Fruit fly (Drosophila melanogaster) whole organism, prepupa: ENCODE results near the gene pyd.

ENCODE experiments used
- Blimp-1 ChIP-seq: fragments of 200-800 bp; sonication (Bioruptor generic); optimal IDR thresholded peaks from 3 replicates; lab custom pipeline; 2017; ENCODE audit warnings: missing biosample characterization, missing genetic modification characterization, mild to moderate bottlenecking, moderate library complexity, missing genetic modification reagents
- CG10631 ChIP-seq: fragments of 200-800 bp; sonication (Bioruptor generic); optimal IDR thresholded peaks from 2 replicates; lab custom pipeline; 2016; ENCODE audit warnings: missing biosample characterization, missing genetic modification characterization
- CG10669 ChIP-seq: fragments of 200-800 bp; sonication (Bioruptor generic); optimal IDR thresholded peaks from 3 replicates; lab custom pipeline; 2018; ENCODE audit warnings: missing biosample characterization, mild to moderate bottlenecking, missing genetic modification characterization, moderate library complexity
- CG11294 ChIP-seq: fragments of 200-800 bp; sonication (Bioruptor generic); IDR thresholded peaks from 2 replicates; pipeline ENCODE4 v1.3.6; 2022; ENCODE audit warnings: missing biosample characterization, missing genetic modification characterization
- CG1621 ChIP-seq: fragments of 200-800 bp; sonication (Bioruptor generic); optimal IDR thresholded peaks from 3 replicates; lab custom pipeline; 2018; ENCODE audit warnings: missing biosample characterization, mild to moderate bottlenecking, missing genetic modification characterization
- CG3032 ChIP-seq: fragments of 200-800 bp; optimal IDR thresholded peaks from 2 replicates; lab custom pipeline; 2019; ENCODE audit warnings: missing biosample characterization, mild to moderate bottlenecking, missing genetic modification characterization, moderate library complexity
- CG34406 ChIP-seq: fragments of 200-800 bp; sonication (Bioruptor generic); optimal IDR thresholded peaks from 3 replicates; lab custom pipeline; 2016; ENCODE audit warnings: missing biosample characterization, missing genetic modification characterization
- CG3919 ChIP-seq: fragments of 200-800 bp; sonication (Bioruptor generic); optimal IDR thresholded peaks from 3 replicates; lab custom pipeline; 2016; ENCODE audit warnings: missing biosample characterization, missing genetic modification characterization
- CG6163 ChIP-seq: fragments of 200-800 bp; sonication (Bioruptor generic); IDR thresholded peaks from 3 replicates; pipeline ENCODE4 v1.3.6; 2022; ENCODE audit warnings: missing biosample characterization, missing genetic modification characterization
- CG6276 ChIP-seq: fragments of 200-800 bp; sonication (Bioruptor generic); optimal IDR thresholded peaks from 2 replicates; lab custom pipeline; 2017; ENCODE audit warnings: missing biosample characterization, mild to moderate bottlenecking, missing genetic modification characterization
- CG6792 ChIP-seq: fragments of 200-800 bp; sonication (Bioruptor generic); optimal IDR thresholded peaks from 3 replicates; lab custom pipeline; 2016; ENCODE audit warnings: missing biosample characterization, missing genetic modification characterization
- CG6808 ChIP-seq: fragments of 200-800 bp; sonication (Bioruptor generic); optimal IDR thresholded peaks from 3 replicates; lab custom pipeline; 2017; ENCODE audit warnings: missing biosample characterization, missing genetic modification characterization, mild to moderate bottlenecking, moderate library complexity, missing genetic modification reagents
- CG6854 ChIP-seq: fragments of 200-800 bp; sonication (Bioruptor generic); optimal IDR thresholded peaks from 2 replicates; lab custom pipeline; 2017; ENCODE audit warnings: missing biosample characterization, mild to moderate bottlenecking, missing genetic modification characterization
- CG7368 ChIP-seq: fragments of 200-800 bp; sonication (Bioruptor generic); optimal IDR thresholded peaks from 3 replicates; lab custom pipeline; 2016; ENCODE audit warnings: missing biosample characterization, missing genetic modification characterization
- CG8119 ChIP-seq: fragments of 200-800 bp; sonication (Bioruptor generic); IDR thresholded peaks from 3 replicates; pipeline ENCODE4 v1.3.6; 2022; ENCODE audit warnings: missing biosample characterization, missing genetic modification characterization
- CG8632 ChIP-seq: fragments of 200-800 bp; sonication (Bioruptor generic); optimal IDR thresholded peaks from 3 replicates; lab custom pipeline; 2016; ENCODE audit warnings: missing biosample characterization, missing genetic modification characterization
- CG9139 ChIP-seq: fragments of 200-800 bp; sonication (Bioruptor generic); optimal IDR thresholded peaks from 3 replicates; lab custom pipeline; 2017; ENCODE audit warnings: missing biosample characterization, mild to moderate bottlenecking, missing genetic modification characterization
- Eip75B ChIP-seq: fragments of 200-800 bp; sonication (Bioruptor generic); optimal IDR thresholded peaks from 3 replicates; lab custom pipeline; 2016; ENCODE audit warnings: missing biosample characterization, missing genetic modification characterization
- Eip78C ChIP-seq: fragments of 200-800 bp; sonication (Bioruptor generic); peaks from one replicate; lab custom pipeline; 2016; ENCODE audit warnings: missing biosample characterization, missing genetic modification characterization
- Eip93F ChIP-seq: fragments of 200-800 bp; sonication (Bioruptor generic); optimal IDR thresholded peaks from 2 replicates; lab custom pipeline; 2016; ENCODE audit warnings: missing biosample characterization, mild to moderate bottlenecking, missing genetic modification characterization
- Ets96B ChIP-seq: fragments of 200-800 bp; optimal IDR thresholded peaks from 2 replicates; lab custom pipeline; 2019; ENCODE audit warnings: missing biosample characterization, mild to moderate bottlenecking, missing genetic modification characterization, moderate library complexity
- Gug ChIP-seq: fragments of 200-800 bp; sonication (Bioruptor generic); IDR thresholded peaks from 2 replicates; pipeline ENCODE4 v1.3.6; 2022; ENCODE audit warnings: missing biosample characterization, missing genetic modification characterization
- Hr38 ChIP-seq: sonication (Bioruptor generic); optimal IDR thresholded peaks from 2 replicates; lab custom pipeline; 2016; ENCODE audit warnings: missing biosample characterization, missing genetic modification characterization
- Hr39 ChIP-seq: fragments of 200-800 bp; sonication (Bioruptor generic); optimal IDR thresholded peaks from 2 replicates; lab custom pipeline; 2016; ENCODE audit warnings: missing biosample characterization, missing genetic modification characterization
- Lpt ChIP-seq: fragments of 200-800 bp; sonication (Bioruptor generic); optimal IDR thresholded peaks from 3 replicates; lab custom pipeline; 2016; ENCODE audit warnings: missing biosample characterization, missing genetic modification characterization
- Met ChIP-seq: fragments of 200-800 bp; sonication (Bioruptor generic); optimal IDR thresholded peaks from 3 replicates; lab custom pipeline; 2016; ENCODE audit warnings: missing biosample characterization, missing genetic modification characterization
- Smox ChIP-seq: fragments of 200-800 bp; sonication (Bioruptor generic); optimal IDR thresholded peaks from 3 replicates; lab custom pipeline; 2016; ENCODE audit warnings: missing biosample characterization, missing genetic modification characterization
- Sox102F ChIP-seq: fragments of 200-800 bp; sonication (Bioruptor generic); optimal IDR thresholded peaks from 2 replicates; lab custom pipeline; 2016; ENCODE audit warnings: missing biosample characterization, mild to moderate bottlenecking, missing genetic modification characterization
- Sox14 ChIP-seq: fragments of 200-800 bp; sonication (Bioruptor generic); optimal IDR thresholded peaks from 3 replicates; lab custom pipeline; 2016; ENCODE audit warnings: missing biosample characterization, missing genetic modification characterization
- achi ChIP-seq: fragments of 200-800 bp; sonication (Bioruptor generic); optimal IDR thresholded peaks from 3 replicates; lab custom pipeline; 2016; ENCODE audit warnings: missing biosample characterization, missing genetic modification characterization
- cyc ChIP-seq: fragments of 200-800 bp; sonication (Bioruptor generic); optimal IDR thresholded peaks from 3 replicates; lab custom pipeline; 2016; ENCODE audit warnings: missing biosample characterization, missing genetic modification characterization
- dsx ChIP-seq: fragments of 200-800 bp; optimal IDR thresholded peaks from 3 replicates; lab custom pipeline; 2019; ENCODE audit warnings: missing biosample characterization, mild to moderate bottlenecking, missing genetic modification characterization, moderate library complexity; ENCODE audit not compliant: poor library complexity, severe bottlenecking
- eg ChIP-seq: fragments of 200-800 bp; sonication (Bioruptor generic); IDR thresholded peaks from 3 replicates; pipeline ENCODE4 v1.3.6; 2022; ENCODE audit warnings: missing biosample characterization, missing genetic modification characterization
- esn ChIP-seq: fragments of 200-800 bp; sonication (Bioruptor generic); optimal IDR thresholded peaks from 2 replicates; lab custom pipeline; 2016; ENCODE audit warnings: missing biosample characterization, mild to moderate bottlenecking, missing genetic modification characterization, moderate library complexity
- fd85E ChIP-seq: fragments of 200-800 bp; sonication (Bioruptor generic); optimal IDR thresholded peaks from 3 replicates; lab custom pipeline; 2016; ENCODE audit warnings: missing biosample characterization, missing genetic modification characterization
- fkh ChIP-seq: fragments of 200-800 bp; sonication (Bioruptor generic); optimal IDR thresholded peaks from 3 replicates; lab custom pipeline; 2017; ENCODE audit warnings: missing biosample characterization, mild to moderate bottlenecking, missing genetic modification characterization, moderate library complexity
- lz ChIP-seq: fragments of 200-800 bp; sonication (Bioruptor generic); optimal IDR thresholded peaks from 3 replicates; lab custom pipeline; 2016; ENCODE audit warnings: missing biosample characterization, missing genetic modification characterization
- net ChIP-seq: fragments of 200-800 bp; sonication (Bioruptor generic); optimal IDR thresholded peaks from 3 replicates; lab custom pipeline; 2016; ENCODE audit warnings: missing biosample characterization, missing genetic modification characterization
- pdm3 ChIP-seq: fragments of 200-800 bp; sonication (Bioruptor generic); optimal IDR thresholded peaks from 3 replicates; lab custom pipeline; 2016; ENCODE audit warnings: missing biosample characterization, missing genetic modification characterization
- salr ChIP-seq, 2 experiments: fragments of 200-800 bp; sonication (Bioruptor generic); optimal IDR thresholded peaks; 3 replicates each; lab custom pipeline; 2016 to 2018; ENCODE audit warnings: missing biosample characterization in 2 of 2, missing genetic modification characterization in 2 of 2, mild to moderate bottlenecking in 1 of 2
- spab ChIP-seq: fragments of 200-800 bp; sonication (Bioruptor generic); optimal IDR thresholded peaks from 2 replicates; lab custom pipeline; 2017; ENCODE audit warnings: missing biosample characterization, mild to moderate bottlenecking, missing genetic modification characterization, missing genetic modification reagents
- ss ChIP-seq, 2 experiments: fragments of 200-800 bp; sonication (Bioruptor generic); optimal IDR thresholded peaks; 2 replicates in 1 of 2; 3 replicates in 1 of 2; lab custom pipeline; 2017 to 2018; ENCODE audit warnings: mild to moderate bottlenecking in 2 of 2, missing biosample characterization in 2 of 2, missing genetic modification characterization in 2 of 2, moderate library complexity in 1 of 2
- svp ChIP-seq: fragments of 200-800 bp; sonication (Bioruptor generic); peaks from one replicate; lab custom pipeline; 2016; ENCODE audit warnings: missing biosample characterization, missing genetic modification characterization
- topi ChIP-seq: fragments of 200-800 bp; sonication (Bioruptor generic); optimal IDR thresholded peaks from 3 replicates; lab custom pipeline; 2016; ENCODE audit warnings: missing biosample characterization, missing genetic modification characterization

The pyd gene

DNA sequence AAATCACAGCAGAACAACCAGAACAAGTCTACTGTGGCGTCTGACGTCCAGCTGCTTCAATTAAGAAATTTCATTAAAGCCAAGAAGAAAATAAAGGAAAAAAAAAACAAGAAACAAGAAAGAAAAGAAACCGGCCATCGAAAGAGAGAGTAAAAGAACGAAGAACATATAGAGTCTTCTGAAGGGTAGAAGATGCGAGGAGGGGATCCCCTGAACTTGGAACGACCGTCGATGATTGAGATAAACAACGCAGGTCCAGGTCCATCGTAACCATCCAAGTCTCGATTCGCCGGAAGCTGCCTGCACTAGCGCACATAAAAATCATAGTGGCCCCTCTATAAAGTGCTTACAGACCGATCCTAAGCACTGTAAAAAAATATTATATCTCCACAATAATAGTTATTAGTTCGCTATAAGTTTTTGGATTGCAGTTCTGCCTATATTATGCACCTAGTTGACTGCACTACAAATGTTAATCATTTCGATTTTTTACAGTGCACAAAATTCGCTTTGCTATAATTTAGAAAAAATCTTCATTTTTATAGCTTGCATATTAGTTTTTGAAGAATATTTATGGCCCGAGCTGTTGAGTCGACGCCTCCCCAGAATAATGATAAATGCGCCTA is 9.0 kb downstream of the pyd start (continued):
- TF ChIP-seq pdm3 (GFP tag; lab: Kevin White, UChicago), result peak; percentile 64
- peak; percentile 12 for TF ChIP-seq topi (GFP tag; lab: Kevin White, UChicago)
- TF ChIP-seq Eip93F, result no peak
- TF ChIP-seq Lpt (GFP tag; lab: Kevin White, UChicago), result peak; percentile 83
- peak; percentile 57 for TF ChIP-seq CG1621 (tag; lab: Kevin White, UChicago)
- peak; percentile 83 for TF ChIP-seq spab (GFP tag; lab: Kevin White, UChicago)
- TF ChIP-seq lz (GFP tag; lab: Kevin White, UChicago), result no peak
- peak; percentile 24 for TF ChIP-seq esn (GFP tag; lab: Kevin White, UChicago)
- TF ChIP-seq CG8632 (GFP tag; lab: Kevin White, UChicago), result no peak
- TF ChIP-seq CG7368 (GFP tag; lab: Kevin White, UChicago), result peak; percentile 22
- peak; percentile 79 for TF ChIP-seq Gug (GFP tag; lab: Robert Waterston, UW)
- peak; percentile 71 for TF ChIP-seq CG3032
- peak; percentile 85 for TF ChIP-seq Eip78C
- peak; percentile 68 for TF ChIP-seq CG3919 (GFP tag; lab: Kevin White, UChicago)
- peak; percentile 36 for TF ChIP-seq Blimp-1 (GFP tag; lab: Kevin White, UChicago)
- TF ChIP-seq CG10631 (GFP tag; lab: Kevin White, UChicago), result peak; percentile 73
- TF ChIP-seq CG6808 (GFP tag; lab: Kevin White, UChicago), result peak; percentile 51
- peak; percentile 10 for TF ChIP-seq dsx
- TF ChIP-seq CG8119 (GFP tag; lab: Robert Waterston, UW), result peak; percentile 45; the same call in 1 of the 3 replicates
- TF ChIP-seq net (GFP tag; lab: Kevin White, UChicago), result peak; percentile 8
- TF ChIP-seq Ets96B, result peak; percentile 71
- no peak for TF ChIP-seq fd85E (GFP tag; lab: Kevin White, UChicago)
- peak; percentile 26; the same call in 1 of the 3 replicates for TF ChIP-seq eg (GFP tag; lab: Robert Waterston, UW)
- TF ChIP-seq cyc (GFP tag; lab: Kevin White, UChicago), result no peak
- no peak for TF ChIP-seq Smox (GFP tag; lab: Kevin White, UChicago)
- TF ChIP-seq CG6854 (GFP tag; lab: Kevin White, UChicago), result no peak
- TF ChIP-seq CG6792, result peak; percentile 34

DNA sequence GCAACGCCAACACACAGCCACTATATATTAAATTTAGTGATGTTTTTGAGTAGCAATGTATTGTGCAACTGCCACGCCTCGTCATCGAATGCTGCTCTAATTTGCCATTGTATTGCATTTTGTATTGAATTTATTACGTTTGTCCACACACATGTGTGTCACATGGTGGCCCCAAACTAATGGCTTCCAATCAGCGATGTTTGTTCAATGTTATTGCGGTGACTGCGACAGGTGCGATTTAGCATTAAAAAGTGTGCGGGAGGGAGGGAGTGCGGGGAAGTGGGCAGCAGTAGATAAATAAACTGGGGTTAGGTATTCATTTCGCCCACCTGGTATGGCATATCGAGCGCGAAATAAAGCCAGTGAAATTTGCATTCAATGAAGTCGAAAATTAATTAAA is 9.8 kb downstream of the pyd start:
- no peak for TF ChIP-seq pdm3 (GFP tag; lab: Kevin White, UChicago)
- TF ChIP-seq Eip78C, result peak; percentile 44
- TF ChIP-seq, all 60 proteins: peak for 1

- no peak for TF ChIP-seq Sox102F (GFP tag; lab: Kevin White, UChicago)
- no peak for TF ChIP-seq CG10631 (GFP tag; lab: Kevin White, UChicago)
- no peak for TF ChIP-seq salr (GFP tag; optimal IDR thresholded peaks at IDR 0.05; lab: Kevin White, UChicago)
- no peak for TF ChIP-seq Eip93F
- TF ChIP-seq Sox14 (GFP tag; lab: Kevin White, UChicago), result no peak
- TF ChIP-seq Met (GFP tag; lab: Kevin White, UChicago), result no peak
- TF ChIP-seq CG9139 (GFP tag; lab: Kevin White, UChicago), result no peak
- TF ChIP-seq ss (GFP tag; optimal IDR thresholded peaks at IDR 0.05; lab: Kevin White, UChicago), result no peak
- TF ChIP-seq CG6854 (GFP tag; lab: Kevin White, UChicago), result no peak
- TF ChIP-seq CG34406 (GFP tag; lab: Kevin White, UChicago), result no peak
- TF ChIP-seq CG8119 (GFP tag; lab: Robert Waterston, UW), result peak; percentile 35; the same call in 1 of the 3 replicates
- no peak for TF ChIP-seq CG10669 (GFP tag; lab: Kevin White, UChicago)
- no peak for TF ChIP-seq Eip75B (GFP tag; lab: Kevin White, UChicago)
- peak; percentile 60 for TF ChIP-seq CG6276 (GFP tag; lab: Kevin White, UChicago)
- TF ChIP-seq CG8632 (GFP tag; lab: Kevin White, UChicago), result no peak
- no peak for TF ChIP-seq fkh
- no peak for TF ChIP-seq pdm3 (GFP tag; lab: Kevin White, UChicago)
- TF ChIP-seq CG3919 (GFP tag; lab: Kevin White, UChicago), result no peak
- TF ChIP-seq Eip78C, result peak; percentile 43
- no peak for TF ChIP-seq CG3032
- no peak for TF ChIP-seq Hr38 (GFP tag; lab: Kevin White, UChicago)
- TF ChIP-seq CG6163 (GFP tag; lab: Robert Waterston, UW), result no peak
- TF ChIP-seq Smox (GFP tag; lab: Kevin White, UChicago), result no peak
- 0 out of 2 replicates have a peak, but pooled peaks have one; percentile 21 for TF ChIP-seq CG11294 (GFP tag; lab: Robert Waterston, UW)
- peak; percentile 36 for TF ChIP-seq svp (GFP tag; lab: Kevin White, UChicago)
- no peak for TF ChIP-seq achi (GFP tag; lab: Kevin White, UChicago)
- no peak for TF ChIP-seq cyc (GFP tag; lab: Kevin White, UChicago)
- no peak for TF ChIP-seq fd85E (GFP tag; lab: Kevin White, UChicago)
- peak; percentile 68 for TF ChIP-seq eg (GFP tag; lab: Robert Waterston, UW)
- TF ChIP-seq Hr39 (GFP tag; lab: Kevin White, UChicago), result no peak
- no peak for TF ChIP-seq dsx
Observed at dm6 chr3R:8920091-8920733, 11.5 kb downstream of the pyd start.
